Worm (Caenorhabditis elegans) whole organism, mixed stage, embryonic: ENCODE measurements around the gene cest-32.

Experiments used
- ceh-83 ChIP-seq: fragments of 200-800 bp; sonication (Bioruptor generic); optimal IDR thresholded peaks from 2 replicates; lab custom pipeline; 2018; ENCODE audit warnings: mild to moderate bottlenecking, missing genetic modification characterization, missing compliant biosample characterization
- flh-1 ChIP-seq: fragments of 200-800 bp; sonication (Bioruptor generic); optimal IDR thresholded peaks from 2 replicates; lab custom pipeline; 2018; ENCODE audit warnings: mild to moderate bottlenecking, missing genetic modification characterization, moderate library complexity, missing compliant biosample characterization
- lsy-2 ChIP-seq: fragments of 150-350 bp; optimal IDR thresholded peaks from 2 replicates; lab custom pipeline; 2014; ENCODE audit warnings: missing biosample characterization, missing genetic modification characterization
- mep-1 ChIP-seq: fragments of 150-350 bp; optimal IDR thresholded peaks from 2 replicates; lab custom pipeline; 2017; ENCODE audit warnings: missing biosample characterization, missing genetic modification reagents, missing genetic modification characterization, inconsistent platforms
- nhr-12 ChIP-seq: fragments of 150-350 bp; optimal IDR thresholded peaks from 2 replicates; lab custom pipeline; 2014; ENCODE audit warnings: missing biosample characterization, missing genetic modification characterization
- nhr-237 ChIP-seq: fragments of 150-350 bp; optimal IDR thresholded peaks from 2 replicates; lab custom pipeline; 2014; ENCODE audit warnings: missing biosample characterization, missing genetic modification characterization
- nhr-28 ChIP-seq: fragments of 150-350 bp; optimal IDR thresholded peaks from 2 replicates; lab custom pipeline; 2014; ENCODE audit warnings: missing biosample characterization, missing genetic modification characterization
- unc-39 ChIP-seq: fragments of 150-350 bp; optimal IDR thresholded peaks from 2 replicates; lab custom pipeline; 2014; ENCODE audit warnings: missing biosample characterization, missing genetic modification characterization
- unc-62 ChIP-seq: fragments of 150-350 bp; optimal IDR thresholded peaks from 2 replicates; lab custom pipeline; 2014; ENCODE audit warnings: missing biosample characterization, missing genetic modification reagents, missing genetic modification characterization

DNA sequence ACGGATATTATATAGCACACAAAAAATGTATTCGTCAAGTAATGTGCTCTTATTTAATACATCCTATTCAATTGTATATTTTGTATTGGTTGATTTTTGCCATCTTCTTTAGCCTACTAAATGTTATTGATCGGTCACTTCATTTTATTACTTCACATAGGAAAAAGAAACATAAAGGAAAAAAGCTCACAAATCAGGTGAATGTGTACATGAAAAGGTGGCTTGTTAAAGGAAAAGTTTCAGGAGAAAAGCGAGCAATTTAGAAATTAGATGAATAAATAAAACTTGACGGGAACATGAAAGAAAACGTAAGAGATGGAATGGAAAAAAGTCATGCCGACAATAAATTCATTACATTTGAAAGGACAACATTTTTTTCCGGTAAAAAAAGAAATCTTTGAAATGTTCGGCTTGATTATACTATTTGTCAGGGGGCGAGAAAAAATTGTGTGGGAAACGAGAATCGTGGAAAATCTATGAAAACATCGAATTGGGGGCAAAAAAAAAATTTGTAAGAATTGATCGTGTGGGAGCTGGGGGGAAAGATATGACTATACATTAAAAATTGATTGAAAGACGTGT lies 41.8 kb upstream of the cest-32 start:
- TF ChIP-seq mep-1 (tag; lab: Kevin White, UChicago) (no peak), flh-1 (GFP tag; lab: Kevin White, UChicago) (no peak), unc-39 (tag; lab: Kevin White, UChicago) (no peak), nhr-237 (tag; lab: Kevin White, UChicago) (no peak), nhr-12 (tag; lab: Kevin White, UChicago) (no peak), lsy-2 (tag; lab: Kevin White, UChicago) (no peak), ceh-83 (no peak), unc-62 (GFP tag; lab: Kevin White, UChicago) (no peak), nhr-28 (tag; lab: Kevin White, UChicago) (no peak)
